Fruit fly (Drosophila melanogaster) whole organism, embryonic: Measurements from ENCODE around the gene Psn.

Source experiments
- Awh ChIP-seq: fragments of 200-800 bp; sonication (Bioruptor generic); IDR thresholded peaks from 2 replicates; pipeline ENCODE4, ENCODE4 v1.3.6; 2022; ENCODE audit warnings: missing biosample characterization, missing genetic modification characterization
- CG10267 ChIP-seq: fragments of 200-800 bp; sonication (Bioruptor generic); optimal IDR thresholded peaks from 2 replicates; lab custom pipeline; 2018; ENCODE audit warnings: missing biosample characterization, mild to moderate bottlenecking, missing genetic modification characterization, moderate library complexity
- CG10274 ChIP-seq: fragments of 200-800 bp; sonication (Bioruptor generic); optimal IDR thresholded peaks from 3 replicates; lab custom pipeline; 2017; ENCODE audit warnings: missing biosample characterization, mild to moderate bottlenecking, missing genetic modification characterization
- CG10366 ChIP-seq: fragments of 200-800 bp; sonication (Bioruptor generic); IDR thresholded peaks from 2 replicates; pipeline ENCODE4 v1.3.6; 2022; ENCODE audit warnings: missing biosample characterization, missing genetic modification characterization
- CG10959 ChIP-seq: fragments of 200-800 bp; sonication (Bioruptor generic); IDR thresholded peaks from 2 replicates; pipeline ENCODE4 v1.3.6; 2022; ENCODE audit warnings: missing biosample characterization, missing genetic modification characterization
- CG11093 ChIP-seq: fragments of 200-800 bp; sonication (Bioruptor generic); IDR thresholded peaks from 3 replicates; pipeline ENCODE4 v1.3.6; 2022; ENCODE audit warnings: missing biosample characterization, missing genetic modification characterization
- CG11504 ChIP-seq: fragments of 200-800 bp; sonication (Bioruptor generic); optimal IDR thresholded peaks from 3 replicates; lab custom pipeline; 2019; ENCODE audit warnings: missing biosample characterization, mild to moderate bottlenecking, missing genetic modification characterization, moderate library complexity
- CG12744 ChIP-seq: fragments of 200-800 bp; sonication (Bioruptor generic); optimal IDR thresholded peaks from 2 replicates; lab custom pipeline; 2016; ENCODE audit warnings: missing biosample characterization, missing genetic modification characterization
- CG14050 ChIP-seq: fragments of 200-800 bp; sonication (Bioruptor generic); IDR thresholded peaks from 3 replicates; pipeline ENCODE4 v1.3.6; 2022; ENCODE audit warnings: missing biosample characterization, missing genetic modification characterization
- CG14710 ChIP-seq: fragments of 200-800 bp; sonication (Bioruptor generic); optimal IDR thresholded peaks from 3 replicates; lab custom pipeline; 2019; ENCODE audit warnings: missing biosample characterization, mild to moderate bottlenecking, missing genetic modification characterization, moderate library complexity
- CG1603 ChIP-seq: fragments of 200-800 bp; sonication (Bioruptor generic); optimal IDR thresholded peaks from 2 replicates; lab custom pipeline; 2019; ENCODE audit warnings: missing biosample characterization, mild to moderate bottlenecking, missing genetic modification characterization, moderate library complexity
- CG16815 ChIP-seq: fragments of 200-800 bp; sonication (Bioruptor generic); optimal IDR thresholded peaks from 3 replicates; lab custom pipeline; 2017; ENCODE audit warnings: missing biosample characterization, mild to moderate bottlenecking, missing genetic modification characterization
- CG17359 ChIP-seq: fragments of 200-800 bp; sonication (Bioruptor generic); optimal IDR thresholded peaks from 3 replicates; lab custom pipeline; 2018; ENCODE audit warnings: missing biosample characterization, mild to moderate bottlenecking, missing genetic modification characterization, moderate library complexity
- CG17802 ChIP-seq: fragments of 200-800 bp; sonication (Bioruptor generic); optimal IDR thresholded peaks from 2 replicates; lab custom pipeline; 2018; ENCODE audit warnings: missing biosample characterization, mild to moderate bottlenecking, missing genetic modification characterization, moderate library complexity
- CG3281 ChIP-seq: fragments of 200-800 bp; sonication (Bioruptor generic); optimal IDR thresholded peaks from 3 replicates; lab custom pipeline; 2017; ENCODE audit warnings: missing biosample characterization, mild to moderate bottlenecking, missing genetic modification characterization
- CG3407 ChIP-seq: fragments of 200-800 bp; sonication (Bioruptor generic); optimal IDR thresholded peaks from 2 replicates; lab custom pipeline; 2018; ENCODE audit warnings: missing biosample characterization, mild to moderate bottlenecking, missing genetic modification characterization
- CG34376 ChIP-seq: fragments of 200-800 bp; sonication (Bioruptor generic); optimal IDR thresholded peaks from 2 replicates; lab custom pipeline; 2018; ENCODE audit warnings: missing biosample characterization, mild to moderate bottlenecking, missing genetic modification characterization
- CG4282 ChIP-seq: fragments of 200-800 bp; sonication (Bioruptor generic); optimal IDR thresholded peaks from 2 replicates; lab custom pipeline; 2016; ENCODE audit warnings: missing biosample characterization, missing genetic modification characterization
- CG7928 ChIP-seq: fragments of 200-800 bp; sonication (Bioruptor generic); optimal IDR thresholded peaks from 2 replicates; lab custom pipeline; 2017; ENCODE audit warnings: missing biosample characterization, mild to moderate bottlenecking, missing genetic modification characterization
- Deaf1 ChIP-seq: fragments of 200-800 bp; optimal IDR thresholded peaks from 3 replicates; lab custom pipeline; 2019; ENCODE audit warnings: missing biosample characterization, mild to moderate bottlenecking, missing genetic modification characterization, moderate library complexity
- Drgx ChIP-seq: fragments of 200-800 bp; sonication (Bioruptor generic); IDR thresholded peaks from 2 replicates; pipeline ENCODE4 v1.3.6; 2022; ENCODE audit warnings: missing biosample characterization, missing genetic modification characterization
- Hey ChIP-seq: fragments of 200-800 bp; sonication (Bioruptor generic); optimal IDR thresholded peaks from 3 replicates; lab custom pipeline; 2018; ENCODE audit warnings: missing biosample characterization, mild to moderate bottlenecking, missing genetic modification characterization
- Hr3 ChIP-seq: fragments of 200-800 bp; sonication (Bioruptor generic); optimal IDR thresholded peaks from 3 replicates; lab custom pipeline; 2016; ENCODE audit warnings: missing biosample characterization, missing genetic modification characterization
- Oli ChIP-seq: fragments of 200-800 bp; sonication (Bioruptor generic); optimal IDR thresholded peaks from 2 replicates; lab custom pipeline; 2018; ENCODE audit warnings: missing biosample characterization, mild to moderate bottlenecking, missing genetic modification characterization, moderate library complexity
- Poxn ChIP-seq: fragments of 200-800 bp; sonication (Bioruptor generic); IDR thresholded peaks from 2 replicates; pipeline ENCODE4 v1.3.6; 2022; ENCODE audit warnings: missing biosample characterization, missing genetic modification characterization
- Rx ChIP-seq: fragments of 200-800 bp; sonication (Bioruptor generic); IDR thresholded peaks from 2 replicates; pipeline ENCODE4 v1.3.6; 2022; ENCODE audit warnings: missing biosample characterization, missing genetic modification characterization
- Stat92E ChIP-seq, 3 experiments: fragments of >200 bp in 2 of 3; fragments of 200-800 bp in 1 of 3; sonication (Bioruptor generic) in 1 of 3; optimal IDR thresholded peaks; 2 replicates each; lab custom pipeline; 2017 to 2019; ENCODE audit warnings: missing biosample characterization in 3 of 3, missing genetic modification characterization in 3 of 3, mild to moderate bottlenecking in 1 of 3, moderate library complexity in 1 of 3
- Xrp1 ChIP-seq: fragments of 200-800 bp; sonication (Bioruptor generic); IDR thresholded peaks from 2 replicates; pipeline ENCODE4 v1.3.6; 2022; ENCODE audit warnings: missing biosample characterization, missing genetic modification characterization
- ab ChIP-seq: fragments of 200-800 bp; sonication (Bioruptor generic); optimal IDR thresholded peaks from 2 replicates; lab custom pipeline; 2016; ENCODE audit warnings: missing biosample characterization, missing genetic modification characterization
- al ChIP-seq: fragments of 200-800 bp; sonication (Bioruptor generic); IDR thresholded peaks from 2 replicates; pipeline ENCODE4 v1.3.6; 2022; ENCODE audit warnings: missing biosample characterization, missing genetic modification characterization
- amos ChIP-seq: fragments of 200-800 bp; sonication (Bioruptor generic); IDR thresholded peaks from 2 replicates; pipeline ENCODE4 v1.3.6; 2022; ENCODE audit warnings: missing biosample characterization, missing genetic modification characterization; ENCODE audit not compliant: partially characterized antibody
- bcd ChIP-seq: fragments of 200-800 bp; sonication (Bioruptor generic); optimal IDR thresholded peaks from 2 replicates; lab custom pipeline; 2017; ENCODE audit warnings: missing biosample characterization, mild to moderate bottlenecking, missing genetic modification characterization
- chn ChIP-seq: fragments of 200-800 bp; sonication (Bioruptor generic); optimal IDR thresholded peaks from 2 replicates; lab custom pipeline; 2016; ENCODE audit warnings: missing biosample characterization, missing genetic modification characterization
- croc ChIP-seq: fragments of 200-800 bp; sonication (Bioruptor generic); conservative IDR thresholded peaks from 3 replicates; pipeline ENCODE4 v1.3.6; 2022; ENCODE audit warnings: missing biosample characterization, missing genetic modification characterization
- dan ChIP-seq: fragments of 200-800 bp; sonication (Bioruptor generic); IDR thresholded peaks from 2 replicates; pipeline ENCODE4 v1.3.6; 2022; ENCODE audit warnings: missing biosample characterization, missing genetic modification characterization
- ewg ChIP-seq: fragments of 200-800 bp; sonication (Bioruptor generic); optimal IDR thresholded peaks from 3 replicates; lab custom pipeline; 2017; ENCODE audit warnings: mild to moderate bottlenecking, missing biosample characterization, missing genetic modification reagents, missing genetic modification characterization
- fd102C ChIP-seq: fragments of 200-800 bp; sonication (Bioruptor generic); optimal IDR thresholded peaks from 2 replicates; lab custom pipeline; 2018; ENCODE audit warnings: missing biosample characterization, mild to moderate bottlenecking, missing genetic modification characterization, moderate library complexity
- gcm ChIP-seq: fragments of 200-800 bp; sonication (Bioruptor generic); optimal IDR thresholded peaks from 2 replicates; lab custom pipeline; 2019; ENCODE audit warnings: missing biosample characterization, mild to moderate bottlenecking, missing genetic modification characterization, moderate library complexity
- hbn ChIP-seq: fragments of 200-800 bp; sonication (Bioruptor generic); IDR thresholded peaks from 2 replicates; pipeline ENCODE4 v1.3.6; 2022; ENCODE audit warnings: missing biosample characterization, missing genetic modification characterization; ENCODE audit not compliant: partially characterized antibody
- kni ChIP-seq: fragments of 200-800 bp; sonication (Bioruptor generic); optimal IDR thresholded peaks from 3 replicates; lab custom pipeline; 2017; ENCODE audit warnings: mild to moderate bottlenecking, missing biosample characterization, missing genetic modification reagents, missing genetic modification characterization
- nerfin-2 ChIP-seq: fragments of 200-800 bp; sonication (Bioruptor generic); IDR thresholded peaks from 2 replicates; pipeline ENCODE4 v1.3.6; 2022; ENCODE audit warnings: missing biosample characterization, missing genetic modification characterization; ENCODE audit not compliant: partially characterized antibody
- odd ChIP-seq: fragments of 200-800 bp; sonication (Bioruptor generic); optimal IDR thresholded peaks from 2 replicates; lab custom pipeline; 2017; ENCODE audit warnings: missing biosample characterization, mild to moderate bottlenecking, missing genetic modification characterization
- sd ChIP-seq: fragments of 200-800 bp; sonication (Bioruptor generic); optimal IDR thresholded peaks from 3 replicates; lab custom pipeline; 2018; ENCODE audit warnings: missing biosample characterization, mild to moderate bottlenecking, missing genetic modification characterization, moderate library complexity
- slbo ChIP-seq: fragments of 200-800 bp; sonication (Bioruptor generic); IDR thresholded peaks from 2 replicates; pipeline ENCODE4 v1.3.6; 2022; ENCODE audit warnings: missing biosample characterization, missing genetic modification characterization
- slp2 ChIP-seq: fragments of 200-800 bp; sonication (Bioruptor generic); optimal IDR thresholded peaks from 2 replicates; lab custom pipeline; 2016; ENCODE audit warnings: missing biosample characterization, missing genetic modification characterization
- sna ChIP-seq: fragments of 200-800 bp; sonication (Bioruptor generic); IDR thresholded peaks from 2 replicates; pipeline ENCODE4 v1.3.6; 2022; ENCODE audit warnings: missing biosample characterization, missing genetic modification characterization; ENCODE audit not compliant: partially characterized antibody
- ssp ChIP-seq: fragments of 200-800 bp; sonication (Bioruptor generic); IDR thresholded peaks from 2 replicates; pipeline ENCODE4 v1.3.6; 2022; ENCODE audit warnings: missing biosample characterization, missing genetic modification characterization
- vfl ChIP-seq: fragments of 200-800 bp; sonication (Bioruptor generic); optimal IDR thresholded peaks from 2 replicates; lab custom pipeline; 2016; ENCODE audit warnings: missing biosample characterization, missing genetic modification characterization
- zfh1 ChIP-seq: fragments of 200-800 bp; sonication (Bioruptor generic); IDR thresholded peaks from 3 replicates; pipeline ENCODE4 v1.3.6; 2022; ENCODE audit warnings: missing biosample characterization, missing genetic modification characterization

The Psn gene

DNA sequence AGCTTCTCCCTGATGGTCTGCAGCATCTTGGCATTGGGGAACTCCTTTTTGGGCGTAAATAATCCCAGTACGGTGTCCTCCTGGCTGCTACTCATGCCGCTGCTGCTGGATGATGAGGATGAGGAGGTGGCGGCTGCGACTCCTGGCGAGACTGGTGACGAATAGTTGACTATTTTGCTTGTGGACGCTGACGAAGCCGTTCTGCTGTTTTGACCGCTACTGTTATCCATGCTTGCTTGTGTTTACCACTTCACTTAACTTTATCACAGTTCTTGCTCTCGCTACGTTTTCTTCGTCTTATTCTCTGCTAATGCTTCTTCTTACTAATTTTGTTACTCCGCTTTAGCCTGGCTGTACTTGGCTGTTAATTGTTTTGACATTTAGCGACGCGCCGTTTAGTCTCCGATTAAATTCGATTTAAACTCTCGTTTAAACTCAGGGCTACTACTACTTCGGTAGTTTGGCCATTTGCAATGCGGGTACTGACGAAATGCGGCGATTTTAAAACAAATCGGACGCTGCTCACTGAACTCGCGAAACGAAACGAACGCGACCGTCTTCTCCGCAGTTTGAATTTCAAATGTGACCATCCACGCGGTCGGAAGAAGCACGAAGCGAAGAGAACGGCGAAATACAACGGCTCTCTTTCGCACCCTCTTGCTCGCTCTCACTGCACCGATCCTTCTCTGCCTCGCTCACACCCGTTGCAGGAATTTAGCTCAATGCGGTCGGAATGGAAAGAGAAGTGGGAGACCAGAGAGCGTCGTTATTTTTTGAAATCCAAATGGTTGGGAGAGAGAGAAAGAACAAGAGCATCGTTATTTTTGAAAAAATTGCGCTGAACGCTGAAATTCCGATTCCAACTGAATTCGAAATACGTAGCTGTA, 31.0 kb upstream of the Psn start, which contains the start of gene trbl (continued):
- TF ChIP-seq Hr3 (GFP tag; lab: Kevin White, UChicago) (no peak), Xrp1 (GFP tag; lab: Robert Waterston, UW) (no peak), CG1603 (tag; lab: Kevin White, UChicago) (peak; percentile 27), CG11093 (GFP tag; lab: Robert Waterston, UW) (no peak), chn (GFP tag; lab: Kevin White, UChicago) (no peak), CG10366 (GFP tag; lab: Robert Waterston, UW) (no peak), Deaf1 (peak; percentile 94), CG10267 (tag; lab: Kevin White, UChicago) (peak; percentile 53), bcd (GFP tag; lab: Kevin White, UChicago) (no peak), dan (GFP tag; lab: Robert Waterston, UW) (no peak), ssp (GFP tag; lab: Robert Waterston, UW) (no peak), Hey (no peak), croc (GFP tag; lab: Robert Waterston, UW) (no peak), CG14710 (tag; lab: Kevin White, UChicago) (peak; percentile 26), zfh1 (no peak), CG10274 (GFP tag; lab: Kevin White, UChicago) (no peak), Rx (GFP tag; lab: Robert Waterston, UW) (no peak), CG16815 (GFP tag; lab: Kevin White, UChicago) (no peak), al (GFP tag; lab: Robert Waterston, UW) (no peak), CG10959 (no peak), amos (GFP tag; lab: Robert Waterston, UW) (peak; percentile 43), CG3407 (GFP tag; lab: Kevin White, UChicago) (peak; percentile 24), CG11504 (tag; lab: Kevin White, UChicago) (peak; percentile 12), slp2 (no peak), CG17802 (tag; lab: Kevin White, UChicago) (no peak), gcm (peak; percentile 80), CG7928 (no peak), CG12744 (GFP tag; lab: Kevin White, UChicago) (peak; percentile 11), CG4282 (GFP tag; lab: Kevin White, UChicago) (no peak), fd102C (GFP tag; lab: Kevin White, UChicago) (peak; percentile 26), Drgx (GFP tag; lab: Robert Waterston, UW) (no peak), odd (GFP tag; lab: Kevin White, UChicago) (no peak), Oli (no peak), Stat92E (GFP tag; optimal IDR thresholded peaks at IDR 0.05; lab: Kevin White, UChicago) (peak in 1 of 3 experiments; percentile 46), sna (0 out of 2 replicates have a peak, but pooled peaks have one; percentile 55), Awh (GFP tag; lab: Robert Waterston, UW) (no peak), CG3281 (GFP tag; lab: Kevin White, UChicago) (peak; percentile 47), CG17359 (tag; lab: Kevin White, UChicago) (no peak), kni (GFP tag; lab: Kevin White, UChicago) (peak; percentile 81), ab (no peak), vfl (GFP tag; lab: Kevin White, UChicago) (no peak), CG34376 (GFP tag; lab: Kevin White, UChicago) (peak; percentile 68), Poxn (GFP tag; lab: Robert Waterston, UW) (no peak), nerfin-2 (peak; percentile 75; the same call in 1 of the 2 replicates), hbn (GFP tag; lab: Robert Waterston, UW) (peak; percentile 50), CG14050 (GFP tag; lab: Robert Waterston, UW) (no peak), slbo (GFP tag; lab: Robert Waterston, UW) (no peak), ewg (GFP tag; lab: Kevin White, UChicago) (no peak), sd (peak; percentile 99)
